Fruit fly (Drosophila melanogaster): ENCODE results near the gene Mt2.
A peak's percentile ranks its signal among the peaks of the same experiment; 100 is the strongest.

Gene Mt2

DNA sequence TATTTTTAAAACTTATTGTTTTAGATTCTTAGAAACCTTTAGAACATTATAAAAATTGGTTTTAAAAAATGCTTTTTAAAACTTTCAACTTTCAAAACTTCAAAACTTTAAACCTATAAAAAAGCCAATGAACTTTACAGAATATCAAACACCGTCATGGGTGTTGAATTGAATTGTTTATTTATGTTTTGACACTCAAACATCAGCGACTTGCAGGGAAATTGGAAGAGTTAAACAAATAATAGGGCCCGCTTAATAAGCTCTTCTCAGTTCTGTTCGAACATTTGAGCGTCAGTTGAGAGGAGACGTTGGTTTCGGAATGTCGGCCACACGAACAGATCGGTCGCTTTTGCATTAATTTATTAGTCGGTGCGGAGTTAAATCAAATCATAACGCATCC lies 47.2 kb upstream of the Mt2 start, which contains the start of gene PLCXD (continued):
- no peak for TF ChIP-seq pan (optimal IDR thresholded peaks at IDR 0.05)
- no peak for TF ChIP-seq pan (GFP tag; optimal IDR thresholded peaks at IDR 0.05 in 1 of 2, IDR thresholded peaks at IDR 0.05 in 1 of 2)
- no peak for TF ChIP-seq Optix (GFP tag; IDR thresholded peaks at IDR 0.05)
- peak; percentile 5 for TF ChIP-seq MTF-1 (GFP tag; optimal IDR thresholded peaks at IDR 0.05; ENCODE audit: borderline replicate concordance)
- TF ChIP-seq CG12299 (tag; optimal IDR thresholded peaks at IDR 0.05) = no peak
- no peak for TF ChIP-seq lab (GFP tag; optimal IDR thresholded peaks at IDR 0.05)
- TF ChIP-seq CG17359 (tag; optimal IDR thresholded peaks at IDR 0.05) = peak; percentile 15
- no peak for TF ChIP-seq HLH4C (GFP tag; IDR thresholded peaks at IDR 0.05; ENCODE audit: partially characterized antibody)
- TF ChIP-seq Sry-β (GFP tag; optimal IDR thresholded peaks at IDR 0.05) = peak; percentile 24
- TF ChIP-seq ttk (GFP tag; IDR thresholded peaks at IDR 0.05) = no peak
- peak; percentile 57 for TF ChIP-seq ATbp (GFP tag; optimal IDR thresholded peaks at IDR 0.05)
- peak; percentile 14 for TF ChIP-seq D19A (tag; optimal IDR thresholded peaks at IDR 0.05)
- peak; percentile 20 for TF ChIP-seq kni (GFP tag; optimal IDR thresholded peaks at IDR 0.05)
- no peak for TF ChIP-seq CG17361 (GFP tag; IDR thresholded peaks at IDR 0.05)
- no peak for TF ChIP-seq hkb (optimal IDR thresholded peaks at IDR 0.05)
- peak; percentile 37; the same call in 1 of the 2 replicates for TF ChIP-seq hkb (GFP tag; IDR thresholded peaks at IDR 0.05)
- TF ChIP-seq mirr (GFP tag; optimal IDR thresholded peaks at IDR 0.05) = no peak
- no peak for TF ChIP-seq HHEX (GFP tag; optimal IDR thresholded peaks at IDR 0.05)
- peak; percentile 31 for TF ChIP-seq gem (tag; optimal IDR thresholded peaks at IDR 0.05)
- no peak for TF ChIP-seq Mes4 (GFP tag; optimal IDR thresholded peaks at IDR 0.05)
- TF ChIP-seq CG11560 (tag; IDR thresholded peaks at IDR 0.05) = no peak
- no peak for TF ChIP-seq CG14667 (GFP tag; IDR thresholded peaks at IDR 0.05)
- no peak for TF ChIP-seq pros (GFP tag; optimal IDR thresholded peaks at IDR 0.05)
- TF ChIP-seq knrl (GFP tag; IDR thresholded peaks at IDR 0.05; ENCODE audit: partially characterized antibody) = no peak
- TF ChIP-seq CG13296 (GFP tag; optimal IDR thresholded peaks at IDR 0.05) = peak; percentile 10
- TF ChIP-seq z (GFP tag; IDR thresholded peaks at IDR 0.05) = peak; percentile 67; the same call in 2 of the 3 replicates
- TF ChIP-seq zen (tag; optimal IDR thresholded peaks at IDR 0.05) = no peak
- TF ChIP-seq ci (GFP tag; IDR thresholded peaks at IDR 0.05) = peak; percentile 51; the same call in 2 of the 3 replicates
- no peak for TF ChIP-seq nerfin-2 (GFP tag; IDR thresholded peaks at IDR 0.05; ENCODE audit: partially characterized antibody)
- no peak for TF ChIP-seq CG18476 (GFP tag; optimal IDR thresholded peaks at IDR 0.05)
- no peak for TF ChIP-seq al (GFP tag; IDR thresholded peaks at IDR 0.05)
- peak; percentile 26 for TF ChIP-seq sens (GFP tag)
- peak; percentile 34 for TF ChIP-seq fd64A (GFP tag; optimal IDR thresholded peaks at IDR 0.05)
- no peak for TF ChIP-seq h (optimal IDR thresholded peaks at IDR 0.05)
- no peak for TF ChIP-seq CG1233 (GFP tag; optimal IDR thresholded peaks at IDR 0.05)
- peak in 1 of 2 experiments; percentile 45 for TF ChIP-seq bsh (GFP tag; optimal IDR thresholded peaks at IDR 0.05)
- no peak for TF ChIP-seq pita (GFP tag; optimal IDR thresholded peaks at IDR 0.05)
- no peak for TF ChIP-seq CG4617 (GFP tag; optimal IDR thresholded peaks at IDR 0.05; ENCODE audit: borderline replicate concordance)
- no peak for TF ChIP-seq CG2712 (tag; optimal IDR thresholded peaks at IDR 0.05)
- peak; percentile 9 for TF ChIP-seq nerfin-1 (tag; optimal IDR thresholded peaks at IDR 0.05)
- TF ChIP-seq jing (GFP tag; optimal IDR thresholded peaks at IDR 0.05) = no peak
- TF ChIP-seq gsb-n (tag; optimal IDR thresholded peaks at IDR 0.05) = peak; percentile 24
- no peak for TF ChIP-seq hb (GFP tag; IDR thresholded peaks at IDR 0.05; ENCODE audit: partially characterized antibody)
- TF ChIP-seq wek (GFP tag; optimal IDR thresholded peaks at IDR 0.05) = peak; percentile 9
- peak; percentile 2 for TF ChIP-seq CG12071 (GFP tag; optimal IDR thresholded peaks at IDR 0.05)
- TF ChIP-seq CHES-1-like (GFP tag; optimal IDR thresholded peaks at IDR 0.05) = no peak
- no peak for TF ChIP-seq wor (GFP tag; IDR thresholded peaks at IDR 0.05)
- TF ChIP-seq CG7928 (GFP tag; optimal IDR thresholded peaks at IDR 0.05) = no peak
- TF ChIP-seq eyg (GFP tag; optimal IDR thresholded peaks at IDR 0.05) = no peak
- TF ChIP-seq CG2202 (tag; optimal IDR thresholded peaks at IDR 0.05) = no peak
- TF ChIP-seq CG11504 (tag; optimal IDR thresholded peaks at IDR 0.05) = no peak
